Worm (Caenorhabditis elegans) whole organism, late embryonic: ENCODE results near the gene adr-2.

Experiments used
- C38D4.7 ChIP-seq: fragments of 200-800 bp; sonication (Bioruptor generic); optimal IDR thresholded peaks from 2 replicates; lab custom pipeline; 2018; ENCODE audit warnings: mild to moderate bottlenecking, missing genetic modification characterization, moderate library complexity, missing compliant biosample characterization
- F13H6.1 ChIP-seq: sonication (generic microtip); optimal IDR thresholded peaks from 2 replicates; lab custom pipeline; 2016; ENCODE audit warnings: missing genetic modification characterization, missing compliant biosample characterization
- K02D7.2 ChIP-seq: sonication (generic microtip); optimal IDR thresholded peaks from 2 replicates; lab custom pipeline; 2017; ENCODE audit warnings: mild to moderate bottlenecking, missing genetic modification characterization, missing compliant biosample characterization
- T23F11.4 ChIP-seq: fragments of 200-800 bp; sonication (Bioruptor generic); optimal IDR thresholded peaks from 2 replicates; lab custom pipeline; 2018; ENCODE audit warnings: mild to moderate bottlenecking, missing genetic modification characterization, missing compliant biosample characterization
- Y22D7AL.16 ChIP-seq: sonication (generic microtip); optimal IDR thresholded peaks from 2 replicates; lab custom pipeline; 2016; ENCODE audit warnings: missing genetic modification characterization, missing compliant biosample characterization
- ceh-14 ChIP-seq: sonication (generic microtip); optimal IDR thresholded peaks from 2 replicates; lab custom pipeline; 2016; ENCODE audit warnings: missing genotype, missing genetic modification characterization, missing compliant biosample characterization
- ceh-18 ChIP-seq: sonication (generic microtip); optimal IDR thresholded peaks from 2 replicates; lab custom pipeline; 2016; ENCODE audit warnings: missing genetic modification characterization, missing compliant biosample characterization
- ceh-19 ChIP-seq: fragments of 200-800 bp; sonication (Bioruptor generic); optimal IDR thresholded peaks from 2 replicates; lab custom pipeline; 2018; ENCODE audit warnings: mild to moderate bottlenecking, missing genetic modification characterization, missing compliant biosample characterization
- ceh-22 ChIP-seq: sonication (generic microtip); optimal IDR thresholded peaks from 2 replicates; lab custom pipeline; 2017; ENCODE audit warnings: missing biosample characterization, missing genetic modification characterization
- ceh-24 ChIP-seq: sonication (generic microtip); optimal IDR thresholded peaks from 2 replicates; lab custom pipeline; 2016; ENCODE audit warnings: mild to moderate bottlenecking, missing genetic modification characterization, missing compliant biosample characterization
- ceh-31 ChIP-seq: sonication (generic microtip); optimal IDR thresholded peaks from 2 replicates; lab custom pipeline; 2016; ENCODE audit warnings: missing genetic modification characterization, missing compliant biosample characterization
- ceh-34 ChIP-seq: sonication (generic microtip); optimal IDR thresholded peaks from 2 replicates; lab custom pipeline; 2016; ENCODE audit warnings: mild to moderate bottlenecking, missing genetic modification characterization, missing compliant biosample characterization
- ceh-45 ChIP-seq: fragments of 200-800 bp; sonication (Bioruptor generic); IDR thresholded peaks from 2 replicates; pipeline ENCODE4 v1.3.6; 2022; ENCODE audit warnings: missing genetic modification reagents, missing genetic modification characterization, missing compliant biosample characterization
- ceh-48 ChIP-seq: sonication (generic microtip); optimal IDR thresholded peaks from 2 replicates; lab custom pipeline; 2016; ENCODE audit warnings: missing genetic modification characterization, inconsistent platforms, missing compliant biosample characterization
- ceh-6 ChIP-seq: fragments of 200-800 bp; sonication (Bioruptor generic); optimal IDR thresholded peaks from 2 replicates; lab custom pipeline; 2018; ENCODE audit warnings: mild to moderate bottlenecking, missing genetic modification characterization, missing compliant biosample characterization
- che-1 ChIP-seq: sonication (generic microtip); optimal IDR thresholded peaks from 2 replicates; lab custom pipeline; 2016; ENCODE audit warnings: mild to moderate bottlenecking, missing genetic modification characterization, missing compliant biosample characterization
- dmd-4 ChIP-seq: sonication (generic microtip); optimal IDR thresholded peaks from 2 replicates; lab custom pipeline; 2016; ENCODE audit warnings: borderline replicate concordance, missing genetic modification characterization, missing compliant biosample characterization
- dve-1 ChIP-seq: sonication (generic microtip); optimal IDR thresholded peaks from 2 replicates; lab custom pipeline; 2017; ENCODE audit warnings: antibody characterized with exemption, mild to moderate bottlenecking, missing genetic modification characterization, missing compliant biosample characterization
- eyg-1 ChIP-seq: sonication (generic microtip); optimal IDR thresholded peaks from 2 replicates; lab custom pipeline; 2016; ENCODE audit warnings: missing genotype, missing genetic modification characterization, missing compliant biosample characterization
- fax-1 ChIP-seq: sonication (generic microtip); optimal IDR thresholded peaks from 2 replicates; lab custom pipeline; 2016; ENCODE audit warnings: missing genotype, missing genetic modification characterization, missing compliant biosample characterization
- hlh-13 ChIP-seq: fragments of 200-800 bp; sonication (Bioruptor generic); optimal IDR thresholded peaks from 2 replicates; lab custom pipeline; 2018; ENCODE audit warnings: mild to moderate bottlenecking, missing genetic modification characterization, missing compliant biosample characterization
- hlh-15 ChIP-seq: sonication (generic microtip); optimal IDR thresholded peaks from 2 replicates; lab custom pipeline; 2016; ENCODE audit warnings: missing genetic modification characterization, missing compliant biosample characterization
- hlh-30 ChIP-seq: sonication (generic microtip); optimal IDR thresholded peaks from 2 replicates; lab custom pipeline; 2017; ENCODE audit warnings: antibody characterized with exemption, missing genetic modification characterization, missing compliant biosample characterization; ENCODE audit not compliant: insufficient read depth
- hlh-6 ChIP-seq: sonication (generic microtip); optimal IDR thresholded peaks from 2 replicates; lab custom pipeline; 2016; ENCODE audit warnings: missing genotype, missing genetic modification characterization, missing compliant biosample characterization
- hlh-8 ChIP-seq: sonication (generic microtip); optimal IDR thresholded peaks from 2 replicates; lab custom pipeline; 2016; ENCODE audit warnings: missing genotype, missing genetic modification characterization, missing compliant biosample characterization
- lim-6 ChIP-seq: sonication (generic microtip); optimal IDR thresholded peaks from 2 replicates; lab custom pipeline; 2016; ENCODE audit warnings: missing genetic modification characterization, missing compliant biosample characterization
- lin-11 ChIP-seq: fragments of 200-800 bp; sonication (Bioruptor generic); optimal IDR thresholded peaks from 2 replicates; lab custom pipeline; 2018; ENCODE audit warnings: mild to moderate bottlenecking, missing genetic modification characterization, missing compliant biosample characterization
- madf-2 ChIP-seq: sonication (generic microtip); optimal IDR thresholded peaks from 2 replicates; lab custom pipeline; 2017; ENCODE audit warnings: missing genetic modification characterization, missing compliant biosample characterization
- nhr-11 ChIP-seq: fragments of 150-350 bp; optimal IDR thresholded peaks from 2 replicates; lab custom pipeline; 2014; ENCODE audit warnings: missing biosample characterization, missing genetic modification characterization
- nhr-232 ChIP-seq: sonication (generic microtip); optimal IDR thresholded peaks from 2 replicates; lab custom pipeline; 2016; ENCODE audit warnings: missing genetic modification characterization, missing compliant biosample characterization
- pag-3 ChIP-seq: sonication (generic microtip); optimal IDR thresholded peaks from 2 replicates; lab custom pipeline; 2016; ENCODE audit warnings: missing compliant biosample characterization, missing genetic modification characterization, borderline replicate concordance
- pat-9 ChIP-seq: fragments of 200-800 bp; sonication (Bioruptor generic); optimal IDR thresholded peaks from 2 replicates; lab custom pipeline; 2018; ENCODE audit warnings: mild to moderate bottlenecking, missing genetic modification characterization, moderate library complexity, missing compliant biosample characterization
- pqm-1 ChIP-seq: sonication (generic microtip); optimal IDR thresholded peaks from 2 replicates; lab custom pipeline; 2016; ENCODE audit warnings: missing genetic modification characterization, missing compliant biosample characterization
- pros-1 ChIP-seq: fragments of 150-350 bp; optimal IDR thresholded peaks from 2 replicates; lab custom pipeline; 2014; ENCODE audit warnings: missing biosample characterization, missing genetic modification reagents, missing genetic modification characterization
- ref-2 ChIP-seq: sonication (generic microtip); optimal IDR thresholded peaks from 2 replicates; lab custom pipeline; 2016; ENCODE audit warnings: missing genetic modification characterization, missing compliant biosample characterization
- syd-9 ChIP-seq: sonication (generic microtip); optimal IDR thresholded peaks from 2 replicates; lab custom pipeline; 2016; ENCODE audit warnings: mild to moderate bottlenecking, missing genetic modification characterization, moderate library complexity, missing compliant biosample characterization
- tbx-2 ChIP-seq: sonication (generic microtip); optimal IDR thresholded peaks from 2 replicates; lab custom pipeline; 2016; ENCODE audit warnings: missing genetic modification characterization, missing compliant biosample characterization
- unc-55 ChIP-seq: sonication (generic microtip); optimal IDR thresholded peaks from 2 replicates; lab custom pipeline; 2017; ENCODE audit warnings: missing biosample characterization, missing genetic modification reagents, missing genetic modification characterization
- ztf-16 ChIP-seq: sonication (generic microtip); optimal IDR thresholded peaks from 2 replicates; lab custom pipeline; 2017; ENCODE audit warnings: missing genetic modification characterization, missing compliant biosample characterization

Gene adr-2

ce11 chrIII:7246389-7246788 is 13.7 kb upstream of the adr-2 start:
- TF ChIP-seq T23F11.4 = no peak
- no peak for TF ChIP-seq nhr-11 (tag; lab: Kevin White, UChicago)
- no peak for TF ChIP-seq nhr-232
- no peak for TF ChIP-seq syd-9 (tag; lab: Kevin White, UChicago)
- no peak for TF ChIP-seq hlh-6 (tag; lab: Kevin White, UChicago)
- no peak for TF ChIP-seq pat-9 (tag; lab: Kevin White, UChicago)
- no peak for TF ChIP-seq dve-1 (tag; lab: Kevin White, UChicago)
- no peak for TF ChIP-seq lim-6
- TF ChIP-seq ceh-24 (tag; lab: Kevin White, UChicago) = no peak
- TF ChIP-seq unc-55 (GFP tag; lab: Kevin White, UChicago) = no peak
- no peak for TF ChIP-seq che-1 (tag; lab: Kevin White, UChicago)
- no peak for TF ChIP-seq fax-1 (tag; lab: Kevin White, UChicago)
- TF ChIP-seq ceh-18 (tag; lab: Kevin White, UChicago) = no peak

ce11 chrIII:7242988-7243387 is 10.3 kb upstream of the adr-2 start, which contains the start of gene osm-10:
Gene osm-10, plus strand, starts transcription at chrIII:7243280.
- TF ChIP-seq lim-6 (no peak), ceh-45 (GFP tag; lab: Robert Waterston, UW) (no peak), ceh-31 (tag; lab: Kevin White, UChicago) (no peak), ceh-34 (tag; lab: Kevin White, UChicago) (no peak), ceh-14 (no peak), ceh-19 (GFP tag; lab: Kevin White, UChicago) (no peak), Y22D7AL.16 (tag; lab: Kevin White, UChicago) (no peak), F13H6.1 (no peak), lin-11 (tag; lab: Kevin White, UChicago) (no peak), unc-55 (GFP tag; lab: Kevin White, UChicago) (no peak), pros-1 (tag; lab: Kevin White, UChicago) (no peak), ceh-22 (tag; lab: Kevin White, UChicago) (no peak), eyg-1 (tag; lab: Kevin White, UChicago) (no peak), hlh-13 (GFP tag; lab: Kevin White, UChicago) (no peak)

ce11 chrIII:7241065-7241464 is 8.4 kb upstream of the adr-2 start, which contains the start of gene ztf-31:
Gene ztf-31, plus strand, starts transcription at chrIII:7241365.
- no peak for TF ChIP-seq C38D4.7 (GFP tag; lab: Kevin White, UChicago)
- TF ChIP-seq ztf-16 (tag; lab: Kevin White, UChicago) = no peak
- TF ChIP-seq pqm-1 = no peak
- TF ChIP-seq ceh-6 (GFP tag; lab: Kevin White, UChicago) = no peak
- no peak for TF ChIP-seq syd-9 (tag; lab: Kevin White, UChicago)
- TF ChIP-seq dmd-4 = no peak
- no peak for TF ChIP-seq ref-2
- no peak for TF ChIP-seq T23F11.4
- no peak for TF ChIP-seq tbx-2
- no peak for TF ChIP-seq madf-2 (tag; lab: Kevin White, UChicago)
- no peak for TF ChIP-seq eyg-1 (tag; lab: Kevin White, UChicago)
- no peak for TF ChIP-seq hlh-8 (tag; lab: Kevin White, UChicago)
- no peak for TF ChIP-seq unc-55 (GFP tag; lab: Kevin White, UChicago)
- no peak for TF ChIP-seq hlh-15 (tag; lab: Kevin White, UChicago)
- TF ChIP-seq ceh-48 (tag; lab: Kevin White, UChicago) = no peak

- no peak for TF ChIP-seq ceh-18 (tag; lab: Kevin White, UChicago)
- TF ChIP-seq nhr-11 (tag; lab: Kevin White, UChicago) = no peak
- TF ChIP-seq hlh-30 (tag; lab: Kevin White, UChicago) = no peak
- TF ChIP-seq K02D7.2 (tag; lab: Kevin White, UChicago) = no peak
- TF ChIP-seq pag-3 (tag; lab: Kevin White, UChicago) = no peak
Measured at ce11 chrIII:7239416-7239815, 6.7 kb upstream of the adr-2 start.
